Worm (Caenorhabditis elegans): ENCODE data around the gene kdin-1.
A peak's percentile ranks its signal among the peaks of the same experiment; 100 is the strongest.

The kdin-1 gene

DNA sequence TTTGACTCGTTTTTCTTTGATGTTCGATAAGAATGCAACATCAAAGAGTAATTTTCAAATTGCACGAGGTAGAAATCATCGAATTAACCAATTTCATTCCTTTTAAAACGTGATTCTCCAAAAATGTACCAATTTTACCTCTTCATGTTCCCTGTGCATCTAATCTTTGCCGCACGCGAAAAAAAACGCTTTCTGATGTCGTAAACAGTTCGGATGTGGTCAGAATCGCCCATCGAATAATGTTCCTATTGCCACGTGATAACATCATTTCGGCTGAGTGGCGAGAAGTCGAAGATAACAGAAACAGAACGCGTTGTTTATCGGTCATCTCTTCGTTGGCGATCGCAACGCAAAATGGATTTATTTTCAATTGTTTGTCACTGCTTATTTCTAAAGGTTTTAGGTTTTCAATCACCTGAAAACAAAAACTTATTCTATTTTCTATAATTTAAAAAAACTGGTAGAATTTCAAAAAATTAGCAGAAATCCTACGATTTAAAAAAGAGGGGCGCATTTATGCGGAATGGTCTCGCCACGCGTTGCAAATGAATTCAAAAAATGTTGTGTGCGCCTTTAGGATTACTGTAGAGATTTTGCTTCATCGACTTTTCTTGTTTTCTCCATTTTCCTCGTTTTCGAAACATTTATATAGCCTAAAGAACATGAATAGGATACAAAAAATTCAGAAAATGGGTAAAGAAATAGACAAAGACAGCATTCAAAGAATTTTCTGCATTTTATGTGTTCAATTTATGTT is 16.8 kb upstream of the kdin-1 start, which contains the start of gene mogs-1 (continued):
- TF ChIP-seq sdz-38 (tag; optimal IDR thresholded peaks at IDR 0.05): no peak
- no peak for TF ChIP-seq F52B5.7 (tag; optimal IDR thresholded peaks at IDR 0.05)
- no peak for TF ChIP-seq Y56A3A.18 (GFP tag; IDR thresholded peaks at IDR 0.05)
- TF ChIP-seq Y53G8AR.9 (GFP tag; conservative IDR thresholded peaks at IDR 0.05): no peak
- TF ChIP-seq F37B4.10 (GFP tag; IDR thresholded peaks at IDR 0.05): no peak
- no peak for TF ChIP-seq tlf-1 (GFP tag; optimal IDR thresholded peaks at IDR 0.05)
- no peak for TF ChIP-seq pbrm-1 (GFP tag; IDR thresholded peaks at IDR 0.05)
- TF ChIP-seq unc-62 (GFP tag; optimal IDR thresholded peaks at IDR 0.05): no peak
- TF ChIP-seq madf-8 (GFP tag; conservative IDR thresholded peaks at IDR 0.05): no peak
- TF ChIP-seq ceh-100 (GFP tag; IDR thresholded peaks at IDR 0.05): no peak
- no peak for TF ChIP-seq hrde-1 (tag; optimal IDR thresholded peaks at IDR 0.05; ENCODE audit: borderline replicate concordance)
- no peak for TF ChIP-seq cebp-1 (GFP tag; IDR thresholded peaks at IDR 0.05)
- peak; percentile 39 for TF ChIP-seq cebp-1 (tag; optimal IDR thresholded peaks at IDR 0.05)
- no peak for TF ChIP-seq dpl-1 (GFP tag; optimal IDR thresholded peaks at IDR 0.05)
- TF ChIP-seq snpc-4 (GFP tag; optimal IDR thresholded peaks at IDR 0.05): no peak
- no peak for TF ChIP-seq snpc-4 (tag; optimal IDR thresholded peaks at IDR 0.05)
- TF ChIP-seq hsf-1 (GFP tag; IDR thresholded peaks at IDR 0.05): no peak
- TF ChIP-seq F23B12.7 (tag; optimal IDR thresholded peaks at IDR 0.05; ENCODE audit: insufficient read depth): no peak
- TF ChIP-seq let-607 (tag; optimal IDR thresholded peaks at IDR 0.05): peak in 1 of 2 experiments; percentile 25
- no peak for TF ChIP-seq madf-10 (tag; optimal IDR thresholded peaks at IDR 0.05)
- no peak for TF ChIP-seq efl-1 (GFP tag; optimal IDR thresholded peaks at IDR 0.05)
- TF ChIP-seq bed-1 (GFP tag; IDR thresholded peaks at IDR 0.05): no peak
- TF ChIP-seq Y67H2A.10 (GFP tag; conservative IDR thresholded peaks at IDR 0.05): no peak
- no peak for TF ChIP-seq xnd-1 (tag; optimal IDR thresholded peaks at IDR 0.05)
- no peak for TF ChIP-seq let-526 (GFP tag; IDR thresholded peaks at IDR 0.05)
- TF ChIP-seq aptf-2 (GFP tag; conservative IDR thresholded peaks at IDR 0.05): no peak
- TF ChIP-seq T26A5.8 (tag; optimal IDR thresholded peaks at IDR 0.05): no peak
- no peak for TF ChIP-seq mxl-1 (tag; optimal IDR thresholded peaks at IDR 0.05)
- no peak for TF ChIP-seq hmg-20 (GFP tag; IDR thresholded peaks at IDR 0.05)
- TF ChIP-seq F33H1.4 (GFP tag; IDR thresholded peaks at IDR 0.05): peak; percentile 59; the same call in 1 of the 2 replicates
- TF ChIP-seq dox-1 (GFP tag; IDR thresholded peaks at IDR 0.05): 0 out of 2 replicates have a peak, but pooled peaks have one; percentile 42
- no peak for TF ChIP-seq F55B11.4 (tag; optimal IDR thresholded peaks at IDR 0.05; ENCODE audit: borderline replicate concordance, insufficient read depth)
- TF ChIP-seq aptf-3 (GFP tag; IDR thresholded peaks at IDR 0.05): no peak
- TF ChIP-seq snpc-1.3 (tag; optimal IDR thresholded peaks at IDR 0.05; ENCODE audit: insufficient read depth): no peak
- no peak for TF ChIP-seq F57A8.1 (GFP tag; optimal IDR thresholded peaks at IDR 0.05)
- no peak for TF ChIP-seq C17E4.6 (GFP tag; IDR thresholded peaks at IDR 0.05)
- no peak for TF ChIP-seq madf-6 (GFP tag; IDR thresholded peaks at IDR 0.05)
- TF ChIP-seq hlh-12 (tag; optimal IDR thresholded peaks at IDR 0.05): no peak
- TF ChIP-seq hlh-26 (GFP tag; conservative IDR thresholded peaks at IDR 0.05): no peak
- no peak for TF ChIP-seq nhr-120 (GFP tag; IDR thresholded peaks at IDR 0.05)
- TF ChIP-seq ama-1 (optimal IDR thresholded peaks at IDR 0.05): no peak
- no peak for TF ChIP-seq ama-1 (GFP tag; optimal IDR thresholded peaks at IDR 0.05)
- TF ChIP-seq F10E7.11 (tag; optimal IDR thresholded peaks at IDR 0.05): no peak
- no peak for TF ChIP-seq die-1 (tag; optimal IDR thresholded peaks at IDR 0.05)
- TF ChIP-seq lin-54 (GFP tag; optimal IDR thresholded peaks at IDR 0.05): peak; percentile 31
- no peak for TF ChIP-seq zfh-2 (GFP tag; conservative IDR thresholded peaks at IDR 0.05)
- TF ChIP-seq B0261.1 (tag; optimal IDR thresholded peaks at IDR 0.05): no peak
- no peak; the same call in 1 of the 2 replicates for TF ChIP-seq C06A6.2 (GFP tag; conservative IDR thresholded peaks at IDR 0.05)
